Fruit fly (Drosophila melanogaster): ENCODE results near the gene homer.
A peak's percentile ranks its signal among the peaks of the same experiment; 100 is the strongest.

homer gene

DNA sequence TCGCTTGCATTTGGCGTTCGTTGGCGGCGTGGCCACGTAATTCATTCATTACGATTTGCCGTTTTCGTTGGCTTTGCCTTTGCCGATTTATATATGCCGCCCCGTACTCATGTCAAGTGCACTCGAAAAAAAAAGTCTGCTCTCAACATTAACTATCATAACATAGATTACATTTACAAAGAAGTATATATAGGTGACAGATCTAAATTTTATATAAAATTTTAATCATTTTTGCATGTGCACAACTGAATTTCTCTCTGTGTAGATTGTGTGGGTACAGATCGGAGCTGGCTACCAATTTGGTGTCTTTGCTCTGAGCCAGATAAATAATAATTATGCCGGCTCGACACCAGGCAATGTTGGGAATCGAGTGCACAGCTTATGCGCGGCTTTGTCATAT lies 24.8 kb downstream of the homer start (continued):
- TF ChIP-seq CG2875 (GFP tag; optimal IDR thresholded peaks at IDR 0.05) (no peak), Nf-YB (GFP tag; optimal IDR thresholded peaks at IDR 0.05) (no peak), Chrac-16 (GFP tag; optimal IDR thresholded peaks at IDR 0.05) (peak; percentile 17), fu2 (GFP tag; optimal IDR thresholded peaks at IDR 0.05) (no peak), sc (optimal IDR thresholded peaks at IDR 0.05) (no peak), sc (GFP tag; optimal IDR thresholded peaks at IDR 0.05) (no peak), gcm (GFP tag; optimal IDR thresholded peaks at IDR 0.05) (no peak), Bdp1 (GFP tag; optimal IDR thresholded peaks at IDR 0.05) (no peak), h (optimal IDR thresholded peaks at IDR 0.05) (no peak), CG2889 (GFP tag; IDR thresholded peaks at IDR 0.05) (peak; percentile 51; the same call in 1 of the 3 replicates), dysf (GFP tag; IDR thresholded peaks at IDR 0.05) (peak; percentile 67), Sry-β (GFP tag; optimal IDR thresholded peaks at IDR 0.05) (no peak), CG4854 (GFP tag; optimal IDR thresholded peaks at IDR 0.05) (no peak), CG3838 (GFP tag; optimal IDR thresholded peaks at IDR 0.05) (no peak), emc (GFP tag; optimal IDR thresholded peaks at IDR 0.05) (no peak), nom (GFP tag; optimal IDR thresholded peaks at IDR 0.05) (no peak), Bteb2 (GFP tag; optimal IDR thresholded peaks at IDR 0.05) (no peak), jigr1 (GFP tag; IDR thresholded peaks at IDR 0.05) (peak; percentile 32; the same call in 1 of the 3 replicates)

DNA sequence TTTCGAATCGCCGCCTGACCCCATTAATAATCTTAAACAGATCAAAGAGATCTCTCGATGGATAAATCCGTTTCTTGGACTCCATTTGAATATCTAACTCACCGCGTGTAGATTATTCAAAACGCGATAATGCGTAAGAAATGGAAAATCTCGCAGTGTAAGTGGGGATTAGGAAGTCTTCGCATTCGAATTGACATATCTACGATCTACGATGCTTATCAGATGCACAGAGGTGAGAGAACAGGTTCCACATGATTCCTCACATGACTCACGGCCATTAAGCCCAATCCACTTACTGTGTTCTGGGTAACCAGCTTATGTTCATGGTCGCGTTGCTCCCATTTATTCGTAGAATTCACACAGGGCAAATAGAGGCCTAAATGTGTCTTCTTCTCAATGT lies 26.9 kb downstream of the homer start:
- peak; percentile 94 for TF ChIP-seq grn (GFP tag; optimal IDR thresholded peaks at IDR 0.05)
- no peak for TF ChIP-seq dysf (GFP tag; IDR thresholded peaks at IDR 0.05)
- no peak for TF ChIP-seq CG8089 (GFP tag; optimal IDR thresholded peaks at IDR 0.05)
- peak in 1 of 3 experiments; percentile 79 for TF ChIP-seq Stat92E (GFP tag; optimal IDR thresholded peaks at IDR 0.05)
- no peak for TF ChIP-seq HmgZ (tag; optimal IDR thresholded peaks at IDR 0.05)
- TF ChIP-seq CG6791 (GFP tag; IDR thresholded peaks at IDR 0.05; ENCODE audit: partially characterized antibody) = no peak
- no peak for TF ChIP-seq HLH3B (GFP tag; IDR thresholded peaks at IDR 0.05)
- no peak for TF ChIP-seq CG12769 (tag; optimal IDR thresholded peaks at IDR 0.05)
- TF ChIP-seq CG8281 (tag; optimal IDR thresholded peaks at IDR 0.05) = no peak
- no peak for TF ChIP-seq CG42726 (GFP tag; IDR thresholded peaks at IDR 0.05; ENCODE audit: partially characterized antibody)
- TF ChIP-seq oc (tag; optimal IDR thresholded peaks at IDR 0.05) = peak; percentile 43
- no peak for TF ChIP-seq CG17359 (tag; optimal IDR thresholded peaks at IDR 0.05)
- TF ChIP-seq ATbp (GFP tag; optimal IDR thresholded peaks at IDR 0.05) = no peak
- no peak for TF ChIP-seq CG2120 (GFP tag; optimal IDR thresholded peaks at IDR 0.05)
- TF ChIP-seq Ssrp (tag; optimal IDR thresholded peaks at IDR 0.05) = no peak

DNA sequence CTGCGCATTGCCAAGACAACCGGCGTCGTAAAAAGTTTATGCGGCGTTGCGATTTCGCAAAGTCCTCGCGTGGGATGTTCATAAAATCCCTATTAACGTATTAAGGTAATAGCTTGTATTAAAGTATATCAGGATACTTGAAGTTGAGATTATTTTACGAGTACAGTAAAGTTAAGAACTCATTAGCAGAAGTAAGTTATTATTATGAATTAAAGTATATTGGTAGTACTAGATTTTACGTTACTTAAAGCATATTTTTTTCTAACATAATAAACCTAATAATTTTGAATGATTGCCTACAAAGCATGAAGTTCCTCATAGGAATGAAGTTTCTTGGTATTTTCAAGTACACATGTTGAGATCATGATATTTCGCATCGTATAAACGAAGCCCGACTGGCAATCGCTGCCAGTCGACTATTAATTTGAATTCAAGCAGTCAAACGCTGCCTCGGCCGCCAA lies 29.3 kb downstream of the homer start:
- TF ChIP-seq CG1602 (GFP tag; optimal IDR thresholded peaks at IDR 0.05) (no peak), CG15514 (GFP tag; optimal IDR thresholded peaks at IDR 0.05) (no peak), nau (GFP tag; optimal IDR thresholded peaks at IDR 0.05) (no peak), stc (GFP tag; IDR thresholded peaks at IDR 0.05) (no peak), inv (GFP tag; IDR thresholded peaks at IDR 0.05; ENCODE audit: partially characterized antibody) (no peak), NC2α (GFP tag; optimal IDR thresholded peaks at IDR 0.05) (no peak), CG8478 (optimal IDR thresholded peaks at IDR 0.05) (no peak), danr (GFP tag; IDR thresholded peaks at IDR 0.05) (0 out of 2 replicates have a peak, but pooled peaks have one; percentile 28), GATAe (GFP tag; conservative IDR thresholded peaks at IDR 0.05) (no peak), Hr78 (GFP tag; optimal IDR thresholded peaks at IDR 0.05) (peak in 1 of 2 experiments; percentile 22), ewg (GFP tag; optimal IDR thresholded peaks at IDR 0.05) (peak; percentile 24), lov (optimal IDR thresholded peaks at IDR 0.05) (no peak), lov (GFP tag; IDR thresholded peaks at IDR 0.05) (no peak), Sox102F (GFP tag; optimal IDR thresholded peaks at IDR 0.05) (peak; percentile 53), Spps (tag; optimal IDR thresholded peaks at IDR 0.05) (no peak), Six4 (GFP tag; optimal IDR thresholded peaks at IDR 0.05) (peak; percentile 41), CG15269 (tag; optimal IDR thresholded peaks at IDR 0.05) (peak; percentile 54), CG2116 (GFP tag; optimal IDR thresholded peaks at IDR 0.05) (peak; percentile 3), CG16815 (GFP tag; optimal IDR thresholded peaks at IDR 0.05) (no peak)
